Fruit fly (Drosophila melanogaster) whole organism, embryonic: ENCODE data around the gene CstF50.

Experiments
- Antp ChIP-seq: fragments of 200-800 bp; sonication (Bioruptor generic); optimal IDR thresholded peaks from 3 replicates; lab custom pipeline; 2016; ENCODE audit warnings: missing biosample characterization, missing genetic modification characterization
- B-H1 ChIP-seq: fragments of 200-800 bp; sonication (Bioruptor generic); IDR thresholded peaks from 3 replicates; pipeline ENCODE4 v1.3.6; 2022; ENCODE audit warnings: missing biosample characterization, missing genetic modification characterization
- Bgb ChIP-seq: fragments of 200-800 bp; sonication (Bioruptor generic); IDR thresholded peaks from 2 replicates; pipeline ENCODE4 v1.3.6; 2022; ENCODE audit warnings: missing biosample characterization, missing genetic modification characterization; ENCODE audit not compliant: partially characterized antibody
- CG11560 ChIP-seq: fragments of 200-800 bp; sonication (Bioruptor generic); IDR thresholded peaks from 3 replicates; pipeline ENCODE4 v1.3.6; 2022; ENCODE audit warnings: missing biosample characterization, missing genetic modification characterization
- CG12104 ChIP-seq: fragments of 200-800 bp; sonication (Bioruptor generic); optimal IDR thresholded peaks from 3 replicates; lab custom pipeline; 2016; ENCODE audit warnings: missing biosample characterization, missing genetic modification characterization
- CG14014 ChIP-seq: fragments of 200-800 bp; sonication (Bioruptor generic); IDR thresholded peaks from 2 replicates; pipeline ENCODE4 v1.3.6; 2022; ENCODE audit warnings: missing biosample characterization, missing genetic modification characterization
- CG2889 ChIP-seq: fragments of 200-800 bp; sonication (Bioruptor generic); IDR thresholded peaks from 3 replicates; pipeline ENCODE4 v1.3.6; 2022; ENCODE audit warnings: missing biosample characterization, missing genetic modification characterization
- CG34224 ChIP-seq: fragments of 200-800 bp; sonication (Bioruptor generic); IDR thresholded peaks from 3 replicates; pipeline ENCODE4 v1.3.6; 2022; ENCODE audit warnings: missing biosample characterization, missing genetic modification characterization; ENCODE audit not compliant: partially characterized antibody
- CG5953 ChIP-seq: fragments of 200-800 bp; sonication (Bioruptor generic); IDR thresholded peaks from 2 replicates; pipeline ENCODE4 v1.3.6; 2022; ENCODE audit warnings: missing biosample characterization, missing genetic modification characterization
- CG7786 ChIP-seq: fragments of 200-800 bp; sonication (Bioruptor generic); optimal IDR thresholded peaks from 2 replicates; lab custom pipeline; 2016; ENCODE audit warnings: missing biosample characterization, missing genetic modification characterization
- CG7928 ChIP-seq: fragments of 200-800 bp; sonication (Bioruptor generic); optimal IDR thresholded peaks from 2 replicates; lab custom pipeline; 2017; ENCODE audit warnings: missing biosample characterization, mild to moderate bottlenecking, missing genetic modification characterization
- CG9876 ChIP-seq: fragments of 200-800 bp; sonication (Bioruptor generic); optimal IDR thresholded peaks from 2 replicates; lab custom pipeline; 2016; ENCODE audit warnings: missing biosample characterization, missing genetic modification characterization
- D ChIP-seq, 2 experiments: fragments of 200-800 bp in 1 of 2; fragments of >200 bp in 1 of 2; sonication (Bioruptor generic) in 1 of 2; optimal IDR thresholded peaks; 2 replicates in 1 of 2; 3 replicates in 1 of 2; lab custom pipeline; 2017; ENCODE audit warnings: mild to moderate bottlenecking in 1 of 2, missing biosample characterization in 1 of 2, missing genetic modification characterization in 1 of 2, missing genetic modification reagents in 1 of 2
- Dad ChIP-seq: fragments of 200-800 bp; sonication (Bioruptor generic); optimal IDR thresholded peaks from 3 replicates; lab custom pipeline; 2016; ENCODE audit warnings: missing biosample characterization, missing genetic modification characterization
- Dbx ChIP-seq: fragments of 200-800 bp; sonication (Bioruptor generic); IDR thresholded peaks from 3 replicates; pipeline ENCODE4 v1.3.6; 2022; ENCODE audit warnings: missing biosample characterization, missing genetic modification characterization
- E2f1 ChIP-seq: fragments of 200-800 bp; sonication (Bioruptor generic); IDR thresholded peaks from 2 replicates; pipeline ENCODE4 v1.3.6; 2022; ENCODE audit warnings: missing biosample characterization, missing genetic modification characterization
- H15 ChIP-seq: fragments of 200-800 bp; sonication (Bioruptor generic); IDR thresholded peaks from 3 replicates; pipeline ENCODE4 v1.3.6; 2022; ENCODE audit warnings: missing biosample characterization, missing genetic modification characterization
- HLH4C ChIP-seq: fragments of 200-800 bp; sonication (Bioruptor generic); IDR thresholded peaks from 3 replicates; pipeline ENCODE4 v1.3.6; 2022; ENCODE audit warnings: missing biosample characterization, missing genetic modification characterization; ENCODE audit not compliant: partially characterized antibody
- HLH54F ChIP-seq: fragments of 200-800 bp; sonication (Bioruptor generic); optimal IDR thresholded peaks from 3 replicates; lab custom pipeline; 2016; ENCODE audit warnings: missing biosample characterization, missing genetic modification characterization
- Hmr ChIP-seq: fragments of 200-800 bp; sonication (Bioruptor generic); optimal IDR thresholded peaks from 3 replicates; lab custom pipeline; 2017; ENCODE audit warnings: mild to moderate bottlenecking, missing biosample characterization, missing genetic modification reagents, missing genetic modification characterization
- NFAT ChIP-seq: fragments of 200-800 bp; sonication (Bioruptor generic); IDR thresholded peaks from 2 replicates; pipeline ENCODE4 v1.3.6; 2022; ENCODE audit warnings: missing biosample characterization, missing genetic modification characterization
- Nf-YC ChIP-seq: fragments of 200-800 bp; optimal IDR thresholded peaks from 3 replicates; lab custom pipeline; 2019; ENCODE audit warnings: missing biosample characterization, mild to moderate bottlenecking, missing genetic modification characterization, moderate library complexity
- Oaz ChIP-seq: fragments of 200-800 bp; sonication (Bioruptor generic); IDR thresholded peaks from 2 replicates; pipeline ENCODE4 v1.3.6; 2022; ENCODE audit warnings: missing biosample characterization, missing genetic modification characterization
- Optix ChIP-seq: fragments of 200-800 bp; sonication (Bioruptor generic); IDR thresholded peaks from 3 replicates; pipeline ENCODE4 v1.3.6; 2022; ENCODE audit warnings: missing biosample characterization, missing genetic modification characterization
- Ravus ChIP-seq: fragments of 200-800 bp; sonication (Bioruptor generic); IDR thresholded peaks from 2 replicates; pipeline ENCODE4 v1.3.6; 2022; ENCODE audit warnings: missing biosample characterization, missing genetic modification characterization
- Rfx ChIP-seq: fragments of 200-800 bp; sonication (Bioruptor generic); IDR thresholded peaks from 2 replicates; pipeline ENCODE4 v1.3.6; 2022; ENCODE audit warnings: missing biosample characterization, missing genetic modification characterization
- Sox100B ChIP-seq: fragments of 200-800 bp; sonication (Bioruptor generic); optimal IDR thresholded peaks from 3 replicates; lab custom pipeline; 2018; ENCODE audit warnings: missing biosample characterization, mild to moderate bottlenecking, missing genetic modification characterization
- Stat92E ChIP-seq, 3 experiments: fragments of >200 bp in 2 of 3; fragments of 200-800 bp in 1 of 3; sonication (Bioruptor generic) in 1 of 3; optimal IDR thresholded peaks; 2 replicates each; lab custom pipeline; 2017 to 2019; ENCODE audit warnings: missing biosample characterization in 3 of 3, missing genetic modification characterization in 3 of 3, mild to moderate bottlenecking in 1 of 3, moderate library complexity in 1 of 3
- Tbp ChIP-seq: fragments of >200 bp; optimal IDR thresholded peaks from 2 replicates; lab custom pipeline; 2018; ENCODE audit warnings: missing biosample characterization, missing genetic modification characterization
- Xbp1 ChIP-seq: fragments of 200-800 bp; sonication (Bioruptor generic); optimal IDR thresholded peaks from 3 replicates; lab custom pipeline; 2016; ENCODE audit warnings: missing biosample characterization, mild to moderate bottlenecking, missing genetic modification characterization
- az2 ChIP-seq: fragments of 200-800 bp; sonication (Bioruptor generic); optimal IDR thresholded peaks from 3 replicates; lab custom pipeline; 2016; ENCODE audit warnings: missing biosample characterization, missing genetic modification characterization
- btn ChIP-seq: fragments of 200-800 bp; sonication (Bioruptor generic); optimal IDR thresholded peaks from 2 replicates; lab custom pipeline; 2016; ENCODE audit warnings: missing biosample characterization, missing genetic modification characterization
- cwo ChIP-seq: fragments of 200-800 bp; sonication (Bioruptor generic); optimal IDR thresholded peaks from 3 replicates; lab custom pipeline; 2017; ENCODE audit warnings: missing biosample characterization, missing genetic modification characterization, mild to moderate bottlenecking, moderate library complexity, missing genetic modification reagents
- dm ChIP-seq: fragments of 200-800 bp; sonication (Bioruptor generic); optimal IDR thresholded peaks from 3 replicates; lab custom pipeline; 2016; ENCODE audit warnings: missing biosample characterization, missing genetic modification characterization
- ftz-f1 ChIP-seq: fragments of 200-800 bp; sonication (Bioruptor generic); optimal IDR thresholded peaks from 2 replicates; lab custom pipeline; 2016; ENCODE audit warnings: missing biosample characterization, missing genetic modification characterization
- gem ChIP-seq: fragments of 200-800 bp; sonication (Bioruptor generic); optimal IDR thresholded peaks from 2 replicates; lab custom pipeline; 2019; ENCODE audit warnings: missing biosample characterization, mild to moderate bottlenecking, missing genetic modification characterization, moderate library complexity
- grau ChIP-seq: fragments of 200-800 bp; optimal IDR thresholded peaks from 3 replicates; lab custom pipeline; 2019; ENCODE audit warnings: missing biosample characterization, mild to moderate bottlenecking, missing genetic modification characterization, moderate library complexity
- jumu ChIP-seq: fragments of 200-800 bp; sonication (Bioruptor generic); optimal IDR thresholded peaks from 3 replicates; lab custom pipeline; 2016; ENCODE audit warnings: missing biosample characterization, missing genetic modification characterization
- rib ChIP-seq: fragments of 200-800 bp; sonication (Bioruptor generic); IDR thresholded peaks from 2 replicates; pipeline ENCODE4 v1.3.6; 2022; ENCODE audit warnings: missing biosample characterization, missing genetic modification characterization
- ro ChIP-seq: fragments of 200-800 bp; sonication (Bioruptor generic); IDR thresholded peaks from 2 replicates; pipeline ENCODE4 v1.3.6; 2022; ENCODE audit warnings: missing biosample characterization, missing genetic modification characterization
- row ChIP-seq: fragments of 200-800 bp; sonication (Bioruptor generic); IDR thresholded peaks from 3 replicates; pipeline ENCODE4 v1.3.6; 2022; ENCODE audit warnings: missing biosample characterization, missing genetic modification characterization
- seq ChIP-seq: fragments of 200-800 bp; sonication (Bioruptor generic); IDR thresholded peaks from 2 replicates; pipeline ENCODE4 v1.3.6; 2022; ENCODE audit warnings: missing biosample characterization, missing genetic modification characterization
- shn ChIP-seq: fragments of 200-800 bp; sonication (Bioruptor generic); optimal IDR thresholded peaks from 3 replicates; lab custom pipeline; 2016; ENCODE audit warnings: missing biosample characterization, missing genetic modification characterization
- so ChIP-seq: fragments of 200-800 bp; sonication (Bioruptor generic); IDR thresholded peaks from 3 replicates; pipeline ENCODE4 v1.3.6; 2022; ENCODE audit warnings: missing biosample characterization, missing genetic modification characterization
- tgo ChIP-seq: fragments of 200-800 bp; sonication (Bioruptor generic); IDR thresholded peaks from 3 replicates; pipeline ENCODE4 v1.3.6; 2022; ENCODE audit warnings: missing biosample characterization, missing genetic modification characterization
- vnd ChIP-seq: fragments of 200-800 bp; sonication (Bioruptor generic); IDR thresholded peaks from 3 replicates; pipeline ENCODE4 v1.3.6; 2022; ENCODE audit warnings: missing biosample characterization, missing genetic modification characterization; ENCODE audit not compliant: partially characterized antibody
- wek ChIP-seq: fragments of 200-800 bp; sonication (Bioruptor generic); optimal IDR thresholded peaks from 3 replicates; lab custom pipeline; 2018; ENCODE audit warnings: missing biosample characterization, mild to moderate bottlenecking, missing genetic modification characterization, moderate library complexity

The CstF50 gene

dm6 chr3R:31718168-31718565, 18.6 kb downstream of the CstF50 start (continued):
- no peak for TF ChIP-seq ftz-f1 (GFP tag; lab: Kevin White, UChicago)
- TF ChIP-seq Ravus, result no peak
- TF ChIP-seq Xbp1, result peak; percentile 18

dm6 chr3R:31717299-31718167, 19.2 kb downstream of the CstF50 start:
- TF ChIP-seq CG11560 (tag; lab: Robert Waterston, UW) (no peak), wek (no peak), row (GFP tag; lab: Robert Waterston, UW) (peak; percentile 72), CG7786 (peak; percentile 68), H15 (GFP tag; lab: Robert Waterston, UW) (0 out of 3 replicates have a peak, but pooled peaks have one; percentile 36), jumu (peak; percentile 40), dm (GFP tag; lab: Kevin White, UChicago) (no peak), CG5953 (GFP tag; lab: Robert Waterston, UW) (0 out of 2 replicates have a peak, but pooled peaks have one; percentile 25), Nf-YC (tag; lab: Kevin White, UChicago) (peak; percentile 18), Bgb (GFP tag; lab: Robert Waterston, UW) (peak; percentile 17; the same call in 1 of the 2 replicates), B-H1 (0 out of 3 replicates have a peak, but pooled peaks have one; percentile 22), cwo (GFP tag; lab: Kevin White, UChicago) (peak; percentile 48), CG2889 (no peak), CG14014 (GFP tag; lab: Robert Waterston, UW) (peak; percentile 54; the same call in 1 of the 2 replicates), Stat92E (GFP tag; optimal IDR thresholded peaks at IDR 0.05; lab: Kevin White, UChicago) (no peak), Optix (peak; percentile 57; the same call in 2 of the 3 replicates), seq (GFP tag; lab: Robert Waterston, UW) (peak; percentile 66), gem (tag; lab: Kevin White, UChicago) (peak; percentile 74), Rfx (peak; percentile 64), Dad (GFP tag; lab: Kevin White, UChicago) (peak; percentile 39), Sox100B (peak; percentile 59), Antp (peak; percentile 58), tgo (GFP tag; lab: Robert Waterston, UW) (peak; percentile 51; the same call in 2 of the 3 replicates), az2 (GFP tag; lab: Kevin White, UChicago) (peak; percentile 50), CG12104 (no peak), grau (peak; percentile 73), rib (no peak), D (optimal IDR thresholded peaks at IDR 0.05; lab: Kevin White, UChicago) (no peak), D (GFP tag; optimal IDR thresholded peaks at IDR 0.05; lab: Kevin White, UChicago) (peak; percentile 18), CG7928 (no peak), ro (GFP tag; lab: Robert Waterston, UW) (no peak), shn (GFP tag; lab: Kevin White, UChicago) (peak; percentile 73), NFAT (GFP tag; lab: Robert Waterston, UW) (no peak), Hmr (peak; percentile 78), vnd (GFP tag; lab: Robert Waterston, UW) (no peak), CG9876 (GFP tag; lab: Kevin White, UChicago) (no peak), so (GFP tag; lab: Robert Waterston, UW) (0 out of 3 replicates have a peak, but pooled peaks have one; percentile 19), btn (GFP tag; lab: Kevin White, UChicago) (no peak), Tbp (GFP tag; lab: Kevin White, UChicago) (no peak), Dbx (0 out of 3 replicates have a peak, but pooled peaks have one; percentile 17), HLH54F (GFP tag; lab: Kevin White, UChicago) (peak; percentile 66), HLH4C (GFP tag; lab: Robert Waterston, UW) (no peak), E2f1 (peak; percentile 36; the same call in 1 of the 2 replicates), Oaz (GFP tag; lab: Robert Waterston, UW) (peak; percentile 50; the same call in 1 of the 2 replicates), CG34224 (no peak)
